Worm (Caenorhabditis elegans) whole organism, L4 larva: ENCODE data around the gene capa-1.

Experiments
- F49E8.2 ChIP-seq: sonication (generic microtip); optimal IDR thresholded peaks from 2 replicates; lab custom pipeline; 2016; ENCODE audit warnings: missing compliant biosample characterization, mild to moderate bottlenecking, missing genetic modification characterization, borderline replicate concordance
- ZK337.2 ChIP-seq: fragments of 200-800 bp; sonication (Bioruptor generic); IDR thresholded peaks from 2 replicates; pipeline ENCODE4 v1.3.6; 2022; ENCODE audit warnings: missing genetic modification reagents, missing genetic modification characterization, missing compliant biosample characterization
- ZK546.5 ChIP-seq, 2 experiments: sonication (generic microtip); optimal IDR thresholded peaks; 2 replicates each; lab custom pipeline; 2017; ENCODE audit warnings: missing biosample characterization in 2 of 2, missing genetic modification characterization in 2 of 2
- aha-1 ChIP-seq: fragments of 150-350 bp; peaks from one replicate; lab custom pipeline; 2014; ENCODE audit warnings: missing biosample characterization, missing genetic modification characterization
- ceh-32 ChIP-seq: sonication (generic microtip); optimal IDR thresholded peaks from 2 replicates; lab custom pipeline; 2016; ENCODE audit warnings: mild to moderate bottlenecking, missing genetic modification characterization, missing compliant biosample characterization; ENCODE audit not compliant: poor library complexity
- ces-1 ChIP-seq: fragments of 150-350 bp; sonication (generic microtip); optimal IDR thresholded peaks from 4 replicates; lab custom pipeline; 2014; ENCODE audit warnings: missing biosample characterization, missing genetic modification reagents, missing genetic modification characterization
- cey-2 ChIP-seq: sonication (generic microtip); optimal IDR thresholded peaks from 3 replicates; lab custom pipeline; 2017; ENCODE audit warnings: missing genetic modification characterization, mild to moderate bottlenecking, missing compliant biosample characterization, antibody characterized with exemption, borderline replicate concordance; ENCODE audit not compliant: insufficient read depth
- ctbp-1 ChIP-seq: fragments of 200-800 bp; sonication (Bioruptor generic); IDR thresholded peaks from 2 replicates; pipeline ENCODE4 v1.3.6; 2022; ENCODE audit warnings: missing genetic modification reagents, missing genetic modification characterization, missing compliant biosample characterization
- daf-12 ChIP-seq: fragments of 150-350 bp; optimal IDR thresholded peaks from 2 replicates; lab custom pipeline; 2014; ENCODE audit warnings: missing biosample characterization, missing genetic modification reagents, missing genetic modification characterization
- daf-16 ChIP-seq, 3 experiments: sonication (generic microtip); optimal IDR thresholded peaks; 2 replicates each; lab custom pipeline; 2016 to 2017; ENCODE audit warnings: missing genetic modification characterization in 3 of 3, missing genetic modification reagents in 3 of 3, mild to moderate bottlenecking in 2 of 3, missing compliant biosample characterization in 2 of 3, missing biosample characterization in 1 of 3, moderate library complexity in 1 of 3
- dmd-6 ChIP-seq: fragments of 200-800 bp; sonication (Bioruptor generic); IDR thresholded peaks from 2 replicates; pipeline ENCODE4 v1.3.6; 2022; ENCODE audit warnings: missing genetic modification reagents, missing genetic modification characterization, missing compliant biosample characterization
- dmd-8 ChIP-seq: fragments of 200-800 bp; sonication (Bioruptor generic); IDR thresholded peaks from 2 replicates; pipeline ENCODE4 v1.3.6; 2022; ENCODE audit warnings: missing genetic modification characterization, missing compliant biosample characterization
- dpl-1 ChIP-seq: fragments of 150-350 bp; optimal IDR thresholded peaks from 2 replicates; lab custom pipeline; 2014; ENCODE audit warnings: missing biosample characterization, missing genetic modification reagents, missing genetic modification characterization
- dve-1 ChIP-seq: sonication (generic microtip); optimal IDR thresholded peaks from 2 replicates; lab custom pipeline; 2017; ENCODE audit warnings: antibody characterized with exemption, mild to moderate bottlenecking, missing genetic modification characterization, missing compliant biosample characterization; ENCODE audit not compliant: insufficient read depth
- egl-43 ChIP-seq: fragments of 200-800 bp; sonication (Bioruptor generic); IDR thresholded peaks from 2 replicates; pipeline ENCODE4 v1.3.6; 2022; ENCODE audit warnings: missing genetic modification reagents, missing genetic modification characterization, missing compliant biosample characterization
- gei-8 ChIP-seq: fragments of 200-800 bp; sonication (Bioruptor generic); optimal IDR thresholded peaks from 2 replicates; lab custom pipeline; 2018; ENCODE audit warnings: mild to moderate bottlenecking, missing genetic modification characterization, missing compliant biosample characterization
- hif-1 ChIP-seq, 2 experiments: sonication (generic microtip); optimal IDR thresholded peaks; 2 replicates each; lab custom pipeline; 2016 to 2017; ENCODE audit warnings: missing compliant biosample characterization in 2 of 2, missing genetic modification characterization in 2 of 2, missing genetic modification reagents in 2 of 2, missing genotype in 2 of 2, mild to moderate bottlenecking in 1 of 2
- hlh-11 ChIP-seq: fragments of 200-800 bp; sonication (Bioruptor generic); optimal IDR thresholded peaks from 2 replicates; lab custom pipeline; 2018; ENCODE audit warnings: mild to moderate bottlenecking, missing genetic modification characterization, missing compliant biosample characterization
- hlh-30 ChIP-seq: sonication (generic microtip); optimal IDR thresholded peaks from 2 replicates; lab custom pipeline; 2017; ENCODE audit warnings: antibody characterized with exemption, mild to moderate bottlenecking, missing genetic modification characterization, missing compliant biosample characterization; ENCODE audit not compliant: insufficient read depth
- hmg-1.1 ChIP-seq: fragments of 200-800 bp; sonication (Bioruptor generic); IDR thresholded peaks from 2 replicates; pipeline ENCODE4 v1.3.6; 2022; ENCODE audit warnings: missing genetic modification reagents, missing genetic modification characterization, missing compliant biosample characterization
- lin-39 ChIP-seq: fragments of 150-350 bp; optimal IDR thresholded peaks from 2 replicates; lab custom pipeline; 2014; ENCODE audit warnings: missing biosample characterization, missing genetic modification reagents, missing genetic modification characterization
- lir-3 ChIP-seq: sonication (generic microtip); optimal IDR thresholded peaks from 2 replicates; lab custom pipeline; 2016; ENCODE audit warnings: mild to moderate bottlenecking, missing genetic modification characterization, missing compliant biosample characterization
- madf-9 ChIP-seq: fragments of 200-800 bp; sonication (Bioruptor generic); conservative IDR thresholded peaks from 2 replicates; pipeline ENCODE4 v1.3.6; 2022; ENCODE audit warnings: missing genetic modification reagents, missing genetic modification characterization, missing compliant biosample characterization
- mdl-1 ChIP-seq, 2 experiments: fragments of 150-350 bp in 1 of 2; sonication (generic microtip) in 1 of 2; optimal IDR thresholded peaks; 2 replicates each; lab custom pipeline; 2014 to 2017; ENCODE audit warnings: missing biosample characterization in 2 of 2, missing genetic modification characterization in 2 of 2
- mep-1 ChIP-seq: fragments of 150-350 bp; sonication (generic microtip); optimal IDR thresholded peaks from 3 replicates; lab custom pipeline; 2014; ENCODE audit warnings: missing biosample characterization, missing genetic modification characterization
- mxl-3 ChIP-seq: fragments of 200-800 bp; sonication (Bioruptor generic); optimal IDR thresholded peaks from 2 replicates; lab custom pipeline; 2018; ENCODE audit warnings: mild to moderate bottlenecking, missing genetic modification characterization, missing compliant biosample characterization
- nhr-10 ChIP-seq: fragments of 150-350 bp; optimal IDR thresholded peaks from 2 replicates; lab custom pipeline; 2014; ENCODE audit warnings: missing biosample characterization, missing genetic modification characterization
- nhr-11 ChIP-seq: fragments of 150-350 bp; optimal IDR thresholded peaks from 2 replicates; lab custom pipeline; 2014; ENCODE audit warnings: missing biosample characterization, missing genetic modification characterization
- nhr-111 ChIP-seq: fragments of 200-800 bp; sonication (Bioruptor generic); optimal IDR thresholded peaks from 2 replicates; lab custom pipeline; 2018; ENCODE audit warnings: mild to moderate bottlenecking, missing genetic modification characterization, missing compliant biosample characterization
- nhr-28 ChIP-seq: fragments of 150-350 bp; optimal IDR thresholded peaks from 2 replicates; lab custom pipeline; 2014; ENCODE audit warnings: missing biosample characterization, missing genetic modification characterization
- nhr-6 ChIP-seq: fragments of 150-350 bp; optimal IDR thresholded peaks from 2 replicates; lab custom pipeline; 2014; ENCODE audit warnings: missing biosample characterization, missing genetic modification characterization
- nhr-77 ChIP-seq: fragments of 150-350 bp; optimal IDR thresholded peaks from 2 replicates; lab custom pipeline; 2014; ENCODE audit warnings: missing biosample characterization, missing genetic modification characterization
- pqm-1 ChIP-seq: sonication (generic microtip); optimal IDR thresholded peaks from 2 replicates; lab custom pipeline; 2017; ENCODE audit warnings: missing biosample characterization, missing genetic modification characterization
- rbr-2 ChIP-seq: sonication (generic microtip); optimal IDR thresholded peaks from 2 replicates; lab custom pipeline; 2016; ENCODE audit warnings: missing genotype, missing genetic modification characterization, missing compliant biosample characterization
- snpc-1.2 ChIP-seq: fragments of 200-800 bp; sonication (Bioruptor generic); IDR thresholded peaks from 2 replicates; pipeline ENCODE4 v1.3.6; 2022; ENCODE audit warnings: missing genetic modification reagents, missing genetic modification characterization, missing compliant biosample characterization
- tra-1 ChIP-seq: fragments of 200-800 bp; sonication (Bioruptor generic); IDR thresholded peaks from 2 replicates; pipeline ENCODE4 v1.3.6; 2022; ENCODE audit warnings: missing genetic modification reagents, missing genetic modification characterization, missing compliant biosample characterization
- unc-62 ChIP-seq, 3 experiments: fragments of 150-350 bp in 1 of 3; sonication (generic microtip); optimal IDR thresholded peaks in 2 of 3; peaks in 1 of 3; 1 replicate in 1 of 3; 2 replicates in 2 of 3; lab custom pipeline; 2014 to 2017; ENCODE audit warnings: missing biosample characterization in 3 of 3, missing genetic modification characterization in 3 of 3, missing genetic modification reagents in 3 of 3, missing genotype in 1 of 3
- vab-7 ChIP-seq: fragments of 200-800 bp; sonication (Bioruptor generic); IDR thresholded peaks from 2 replicates; pipeline ENCODE4 v1.3.6; 2022; ENCODE audit warnings: missing genetic modification reagents, missing genetic modification characterization, missing compliant biosample characterization

capa-1 gene

DNA sequence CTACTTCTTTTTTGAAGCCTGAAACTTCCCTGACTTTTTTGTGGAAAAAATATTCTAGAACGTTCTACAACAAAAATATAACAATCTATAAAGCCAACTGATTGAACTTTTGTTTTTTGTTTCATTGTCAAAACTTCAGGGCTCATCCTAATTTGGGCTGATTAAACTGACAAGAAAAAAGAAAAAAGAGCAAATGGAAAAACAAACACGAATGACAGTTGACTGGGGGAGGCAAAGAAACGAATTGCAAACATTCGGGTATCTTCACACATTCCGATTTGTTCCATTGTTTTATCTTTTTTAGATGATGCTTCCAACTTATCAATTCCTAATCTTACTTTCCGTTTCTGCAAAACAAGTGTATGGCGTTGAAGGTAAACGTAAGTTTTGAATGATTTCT is 16.3 kb downstream of the capa-1 start, which contains the start of gene C46F4.3:
C46F4.3 (plus strand) TSS at position 301 of the 400 bp plus-strand sequence.
- TF ChIP-seq gei-8 = no peak
- no peak for TF ChIP-seq lin-39 (tag; lab: Kevin White, UChicago)
- no peak for TF ChIP-seq nhr-111 (GFP tag; lab: Kevin White, UChicago)
- no peak for TF ChIP-seq hmg-1.1 (GFP tag; lab: Robert Waterston, UW)
- TF ChIP-seq, all 104 proteins: peak for 0

DNA sequence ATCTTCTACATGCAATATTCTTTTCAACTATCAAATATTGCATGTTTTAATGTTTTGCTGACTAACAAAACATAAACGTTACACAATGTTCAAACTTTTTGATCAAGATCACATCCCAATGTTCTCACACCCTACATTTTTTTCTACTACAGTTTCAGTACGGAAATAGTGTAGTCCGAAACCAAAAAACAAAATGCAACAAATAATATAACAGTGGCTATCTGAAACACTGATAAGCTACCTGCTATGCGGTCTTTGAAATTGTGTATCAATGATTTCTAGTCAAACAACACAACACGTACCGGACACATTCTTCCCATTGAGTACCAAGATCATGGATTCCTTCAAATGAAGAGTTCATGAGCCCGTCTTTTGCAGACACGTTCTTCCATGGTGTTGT is 22.1 kb downstream of the capa-1 start:
- no peak for TF ChIP-seq ceh-32 (tag; lab: Kevin White, UChicago)
- peak; percentile 6 for TF ChIP-seq dve-1 (tag; lab: Kevin White, UChicago)
- TF ChIP-seq pqm-1 = peak; percentile 23
- peak; percentile 73 for TF ChIP-seq nhr-28 (tag; lab: Kevin White, UChicago)
- TF ChIP-seq daf-16 (GFP tag; optimal IDR thresholded peaks at IDR 0.05; lab: Kevin White, UChicago) = no peak
- peak; percentile 34 for TF ChIP-seq daf-16 (tag; optimal IDR thresholded peaks at IDR 0.05; lab: Kevin White, UChicago)
- TF ChIP-seq hlh-11 (tag; lab: Kevin White, UChicago) = peak; percentile 8
- TF ChIP-seq vab-7 = no peak
- TF ChIP-seq unc-62 (GFP tag; optimal IDR thresholded peaks at IDR 0.05 in 1 of 2; lab: Kevin White, UChicago) = peak in 1 of 2 experiments; percentile 21
- TF ChIP-seq unc-62 (tag; optimal IDR thresholded peaks at IDR 0.05; lab: Kevin White, UChicago) = no peak

DNA sequence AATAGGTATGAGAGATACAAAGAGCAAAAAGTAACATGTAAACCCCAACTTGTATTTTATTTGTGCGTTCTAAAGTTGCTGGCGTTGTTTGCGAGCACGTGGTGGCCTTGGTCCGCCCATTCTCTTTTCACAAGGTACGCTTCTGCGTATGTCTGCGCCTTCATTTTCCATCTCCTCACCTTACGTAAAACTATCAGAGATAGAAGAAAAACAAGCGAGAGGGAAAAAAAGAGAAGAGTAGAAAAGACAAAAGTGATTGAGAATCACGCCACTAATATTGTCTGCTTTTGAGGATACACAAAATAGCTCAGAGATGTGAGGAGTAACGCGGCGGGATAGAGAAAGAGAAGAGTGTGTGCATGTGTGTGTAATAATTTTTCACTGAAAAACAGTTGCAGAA is 23.0 kb downstream of the capa-1 start:
- TF ChIP-seq hlh-30 (tag; lab: Kevin White, UChicago) = peak; percentile 87
- TF ChIP-seq mep-1 (tag; lab: Kevin White, UChicago) = peak; percentile 38
- no peak for TF ChIP-seq daf-12 (tag; lab: Kevin White, UChicago)
- TF ChIP-seq madf-9 (GFP tag; lab: Robert Waterston, UW) = no peak
- no peak for TF ChIP-seq ZK337.2 (GFP tag; lab: Robert Waterston, UW)
- TF ChIP-seq gei-8 = no peak
- TF ChIP-seq ces-1 (GFP tag; lab: Kevin White, UChicago) = no peak
- 0 out of 2 replicates have a peak, but pooled peaks have one; percentile 29 for TF ChIP-seq tra-1
- no peak for TF ChIP-seq dmd-8 (GFP tag; lab: Robert Waterston, UW)
- peak; percentile 86 for TF ChIP-seq mxl-3 (GFP tag; lab: Kevin White, UChicago)
- peak; percentile 7 for TF ChIP-seq nhr-10 (tag; lab: Kevin White, UChicago)
- no peak for TF ChIP-seq F49E8.2 (tag; lab: Kevin White, UChicago)
- TF ChIP-seq nhr-6 = no peak
- TF ChIP-seq nhr-11 = peak; percentile 86
- no peak for TF ChIP-seq pqm-1
- TF ChIP-seq hlh-11 (tag; lab: Kevin White, UChicago) = peak; percentile 82
- TF ChIP-seq unc-62 (GFP tag; optimal IDR thresholded peaks at IDR 0.05 in 1 of 2; lab: Kevin White, UChicago) = peak in 1 of 2 experiments; percentile 95
- no peak for TF ChIP-seq unc-62 (tag; optimal IDR thresholded peaks at IDR 0.05; lab: Kevin White, UChicago)
- TF ChIP-seq rbr-2 = no peak
- TF ChIP-seq hif-1 (tag; optimal IDR thresholded peaks at IDR 0.05; lab: Kevin White, UChicago) = peak in 1 of 2 experiments; percentile 14
- TF ChIP-seq daf-16 (GFP tag; optimal IDR thresholded peaks at IDR 0.05; lab: Kevin White, UChicago) = peak in 1 of 2 experiments; percentile 93
- TF ChIP-seq daf-16 (tag; optimal IDR thresholded peaks at IDR 0.05; lab: Kevin White, UChicago) = peak; percentile 37
- TF ChIP-seq nhr-28 (tag; lab: Kevin White, UChicago) = peak; percentile 77
- no peak for TF ChIP-seq ctbp-1 (GFP tag; lab: Robert Waterston, UW)
- TF ChIP-seq mdl-1 (tag; optimal IDR thresholded peaks at IDR 0.05; lab: Kevin White, UChicago) = peak; percentile 73 to 90
- TF ChIP-seq lir-3 (tag; lab: Kevin White, UChicago) = no peak
- TF ChIP-seq aha-1 (tag; lab: Kevin White, UChicago) = peak; percentile 29
- TF ChIP-seq nhr-77 (tag; lab: Kevin White, UChicago) = peak; percentile 34
- TF ChIP-seq ZK546.5 (tag; optimal IDR thresholded peaks at IDR 0.05; lab: Kevin White, UChicago) = no peak
- TF ChIP-seq dpl-1 (GFP tag; lab: Kevin White, UChicago) = no peak
- peak; percentile 50 for TF ChIP-seq dve-1 (tag; lab: Kevin White, UChicago)
- no peak for TF ChIP-seq snpc-1.2 (GFP tag; lab: Robert Waterston, UW)
- TF ChIP-seq egl-43 (GFP tag; lab: Robert Waterston, UW) = no peak
- TF ChIP-seq cey-2 (tag; lab: Kevin White, UChicago) = no peak
- 0 out of 2 replicates have a peak, but pooled peaks have one; percentile 17 for TF ChIP-seq dmd-6
